Worm (Caenorhabditis elegans) whole organism, mixed stage, embryonic: ENCODE results near the gene Y41G9A.17.

Source experiments
- M03D4.4 ChIP-seq: sonication (generic microtip); optimal IDR thresholded peaks from 2 replicates; lab custom pipeline; 2017; ENCODE audit warnings: mild to moderate bottlenecking, missing genetic modification characterization, missing compliant biosample characterization
- ces-1 ChIP-seq: fragments of 150-350 bp; optimal IDR thresholded peaks from 2 replicates; lab custom pipeline; 2014; ENCODE audit warnings: missing biosample characterization, missing genetic modification reagents, missing genetic modification characterization
- drap-1 ChIP-seq: fragments of 200-800 bp; sonication (Bioruptor generic); optimal IDR thresholded peaks from 3 replicates; lab custom pipeline; 2018; ENCODE audit warnings: mild to moderate bottlenecking, missing genetic modification characterization, missing compliant biosample characterization
- lsy-2 ChIP-seq: fragments of 150-350 bp; optimal IDR thresholded peaks from 2 replicates; lab custom pipeline; 2014; ENCODE audit warnings: missing biosample characterization, missing genetic modification characterization
- mep-1 ChIP-seq: fragments of 150-350 bp; optimal IDR thresholded peaks from 2 replicates; lab custom pipeline; 2017; ENCODE audit warnings: missing biosample characterization, missing genetic modification reagents, missing genetic modification characterization, inconsistent platforms
- nhr-12 ChIP-seq: fragments of 150-350 bp; optimal IDR thresholded peaks from 2 replicates; lab custom pipeline; 2014; ENCODE audit warnings: missing biosample characterization, missing genetic modification characterization
- nhr-237 ChIP-seq: fragments of 150-350 bp; optimal IDR thresholded peaks from 2 replicates; lab custom pipeline; 2014; ENCODE audit warnings: missing biosample characterization, missing genetic modification characterization
- nhr-76 ChIP-seq: sonication (generic microtip); optimal IDR thresholded peaks from 2 replicates; lab custom pipeline; 2017; ENCODE audit warnings: missing biosample characterization, missing genetic modification characterization
- pha-4 ChIP-seq: fragments of 150-350 bp; optimal IDR thresholded peaks from 2 replicates; lab custom pipeline; 2018; ENCODE audit warnings: missing biosample characterization, missing genetic modification reagents, missing genetic modification characterization
- snpc-4 ChIP-seq: fragments of 150-350 bp; optimal IDR thresholded peaks from 2 replicates; lab custom pipeline; 2014; ENCODE audit warnings: missing biosample characterization, missing genetic modification characterization
- unc-120 ChIP-seq: sonication (generic microtip); optimal IDR thresholded peaks from 2 replicates; lab custom pipeline; 2017; ENCODE audit warnings: missing genetic modification characterization, missing compliant biosample characterization; ENCODE audit not compliant: poor library complexity, severe bottlenecking
- unc-62 ChIP-seq: fragments of 150-350 bp; optimal IDR thresholded peaks from 2 replicates; lab custom pipeline; 2014; ENCODE audit warnings: missing biosample characterization, missing genetic modification reagents, missing genetic modification characterization
- ztf-11 ChIP-seq: fragments of 150-350 bp; optimal IDR thresholded peaks from 2 replicates; lab custom pipeline; 2014; ENCODE audit warnings: missing biosample characterization, missing genetic modification characterization

DNA sequence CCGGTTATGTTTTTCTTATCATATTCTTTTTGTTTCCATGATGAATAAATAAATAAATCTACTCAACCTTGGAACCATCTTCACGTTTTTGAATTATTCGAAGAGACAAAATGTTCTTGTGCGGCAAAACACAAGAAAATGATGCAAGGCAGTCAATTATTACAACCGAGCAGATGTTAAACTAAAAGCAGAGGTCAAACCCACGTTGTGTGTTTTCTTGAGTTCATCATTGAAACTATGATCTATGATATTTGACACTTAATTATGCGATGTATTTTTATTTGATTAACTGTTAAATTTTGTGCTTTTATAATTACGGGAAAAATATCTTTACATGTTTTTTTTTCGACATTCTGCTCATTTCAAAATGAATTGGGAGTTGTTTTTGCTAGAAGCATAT, 21.9 kb upstream of the Y41G9A.17 start:
- no peak for TF ChIP-seq drap-1 (GFP tag; lab: Kevin White, UChicago)
- no peak for TF ChIP-seq ces-1 (GFP tag; lab: Kevin White, UChicago)
- no peak for TF ChIP-seq nhr-237 (tag; lab: Kevin White, UChicago)
- no peak for TF ChIP-seq pha-4 (tag; lab: Kevin White, UChicago)
- no peak for TF ChIP-seq nhr-76 (tag; lab: Kevin White, UChicago)
- TF ChIP-seq mep-1 (tag; lab: Kevin White, UChicago), result no peak
- no peak for TF ChIP-seq lsy-2 (tag; lab: Kevin White, UChicago)
- no peak for TF ChIP-seq unc-120
- TF ChIP-seq snpc-4 (tag; lab: Kevin White, UChicago), result no peak
- no peak for TF ChIP-seq unc-62 (GFP tag; lab: Kevin White, UChicago)
- no peak for TF ChIP-seq nhr-12 (tag; lab: Kevin White, UChicago)
- no peak for TF ChIP-seq M03D4.4 (tag; lab: Kevin White, UChicago)
- no peak for TF ChIP-seq ztf-11
